Fruit fly (Drosophila melanogaster): Measurements from ENCODE around the gene CG33710.
A peak's percentile ranks its signal among the peaks of the same experiment; 100 is the strongest.

The CG33710 gene

DNA sequence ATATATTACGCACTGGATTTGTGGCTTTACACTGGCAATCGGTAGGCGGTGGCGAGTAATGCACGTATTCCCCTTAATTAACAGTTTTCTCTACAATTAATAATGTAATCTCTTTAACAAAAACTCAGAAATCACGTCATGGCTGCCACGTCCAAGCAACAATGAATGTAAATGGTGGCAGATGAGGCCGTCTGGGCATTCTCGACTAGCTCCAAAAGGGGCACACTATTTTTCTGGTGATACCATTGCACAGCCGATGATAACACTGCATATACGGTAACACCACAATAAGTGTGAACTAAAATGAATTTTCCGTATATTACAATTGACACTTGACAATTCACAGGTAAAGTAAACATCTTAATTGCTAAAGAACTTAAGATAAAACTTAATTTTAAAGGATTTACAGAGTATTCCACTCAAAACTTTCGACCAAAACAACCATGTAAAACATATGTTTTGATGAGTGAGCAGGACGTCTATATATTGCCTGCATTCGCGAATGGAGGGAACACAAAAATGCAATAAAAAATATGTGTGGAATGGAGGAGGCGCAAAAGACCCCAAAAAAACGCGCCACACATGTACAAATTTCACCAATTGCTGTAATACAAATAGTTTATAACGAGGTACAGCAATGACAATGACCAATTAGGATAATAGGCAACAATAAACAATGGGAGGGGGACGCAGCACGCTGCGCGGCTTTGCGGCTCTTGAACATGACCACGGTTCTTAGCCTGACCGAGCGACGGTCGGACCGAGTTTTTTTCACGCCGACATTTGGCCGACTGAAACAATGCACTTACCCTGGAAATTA is 43.1 kb downstream of the CG33710 start (continued):
- TF ChIP-seq onecut (GFP tag; IDR thresholded peaks at IDR 0.05) (no peak), Dip2 (GFP tag; IDR thresholded peaks at IDR 0.05) (no peak), TFAM (GFP tag; optimal IDR thresholded peaks at IDR 0.05) (no peak), esg (GFP tag; conservative IDR thresholded peaks at IDR 0.05) (no peak), ranshi (GFP tag; IDR thresholded peaks at IDR 0.05) (no peak), Mes4 (GFP tag; optimal IDR thresholded peaks at IDR 0.05) (no peak), CG6813 (GFP tag; optimal IDR thresholded peaks at IDR 0.05) (no peak), NC2β (GFP tag; optimal IDR thresholded peaks at IDR 0.05) (peak; percentile 30), CG15514 (GFP tag; optimal IDR thresholded peaks at IDR 0.05) (peak; percentile 63), CG18476 (GFP tag; optimal IDR thresholded peaks at IDR 0.05) (no peak), CG7963 (GFP tag; IDR thresholded peaks at IDR 0.05; ENCODE audit: partially characterized antibody) (no peak), CG31388 (GFP tag; optimal IDR thresholded peaks at IDR 0.05) (no peak), CG14965 (GFP tag; optimal IDR thresholded peaks at IDR 0.05; ENCODE audit: borderline replicate concordance) (no peak), CG3407 (GFP tag; optimal IDR thresholded peaks at IDR 0.05) (no peak), CG4282 (GFP tag; optimal IDR thresholded peaks at IDR 0.05) (no peak)

dm6 chr3L:19908201-19909127 is 44.1 kb downstream of the CG33710 start:
- TF ChIP-seq twi (tag; optimal IDR thresholded peaks at IDR 0.05) (no peak), Six4 (GFP tag; optimal IDR thresholded peaks at IDR 0.05) (no peak), slbo (GFP tag; IDR thresholded peaks at IDR 0.05) (no peak), pnt (GFP tag; optimal IDR thresholded peaks at IDR 0.05) (no peak), wek (GFP tag; optimal IDR thresholded peaks at IDR 0.05) (no peak), Dfd (GFP tag; optimal IDR thresholded peaks at IDR 0.05) (no peak), tgo (GFP tag; IDR thresholded peaks at IDR 0.05) (no peak), z (GFP tag; IDR thresholded peaks at IDR 0.05) (no peak), disco-r (GFP tag; optimal IDR thresholded peaks at IDR 0.05) (no peak), crp (GFP tag; optimal IDR thresholded peaks at IDR 0.05) (no peak), ind (GFP tag; optimal IDR thresholded peaks at IDR 0.05) (no peak), BEAF-32 (GFP tag; optimal IDR thresholded peaks at IDR 0.05) (peak; percentile 10), Pdp1 (GFP tag; optimal IDR thresholded peaks at IDR 0.05) (peak in 1 of 2 experiments; percentile 95), Dref (GFP tag; IDR thresholded peaks at IDR 0.05) (no peak), dmrt99B (tag; optimal IDR thresholded peaks at IDR 0.05) (no peak), CG7745 (tag; optimal IDR thresholded peaks at IDR 0.05) (no peak), Sox102F (GFP tag; optimal IDR thresholded peaks at IDR 0.05) (no peak), sisA (GFP tag; IDR thresholded peaks at IDR 0.05) (no peak), CG15514 (GFP tag; optimal IDR thresholded peaks at IDR 0.05) (no peak), Meics (GFP tag; optimal IDR thresholded peaks at IDR 0.05) (no peak), cwo (GFP tag; optimal IDR thresholded peaks at IDR 0.05) (peak; percentile 16), CG7987 (GFP tag; optimal IDR thresholded peaks at IDR 0.05) (no peak), CG17359 (tag; optimal IDR thresholded peaks at IDR 0.05) (no peak), zen2 (GFP tag; IDR thresholded peaks at IDR 0.05; ENCODE audit: partially characterized antibody) (no peak), Jarid2 (GFP tag; optimal IDR thresholded peaks at IDR 0.05) (no peak), Taf1 (GFP tag; IDR thresholded peaks at IDR 0.05) (no peak), CHES-1-like (GFP tag; optimal IDR thresholded peaks at IDR 0.05) (no peak), ham (GFP tag; IDR thresholded peaks at IDR 0.05) (no peak), CG6854 (GFP tag; optimal IDR thresholded peaks at IDR 0.05) (no peak), Deaf1 (tag; optimal IDR thresholded peaks at IDR 0.05) (no peak), cg (GFP tag; optimal IDR thresholded peaks at IDR 0.05) (peak; percentile 87), HLH54F (GFP tag; optimal IDR thresholded peaks at IDR 0.05) (no peak)

All from whole organism, embryonic.